Fruit fly (Drosophila melanogaster) Kc167 (cell line): ENCODE data around the gene CG33795.

Source experiments
- h ChIP-seq: fragments of >200 bp; optimal IDR thresholded peaks from 3 replicates; lab custom pipeline; 2018; ENCODE audit warnings: missing external identifiers
- insv ChIP-seq: fragments of >200 bp; optimal IDR thresholded peaks from 3 replicates; lab custom pipeline; 2018; ENCODE audit warnings: missing external identifiers
- psq ChIP-seq: fragments of >200 bp; optimal IDR thresholded peaks from 2 replicates; lab custom pipeline; 2017; ENCODE audit warnings: missing external identifiers

DNA sequence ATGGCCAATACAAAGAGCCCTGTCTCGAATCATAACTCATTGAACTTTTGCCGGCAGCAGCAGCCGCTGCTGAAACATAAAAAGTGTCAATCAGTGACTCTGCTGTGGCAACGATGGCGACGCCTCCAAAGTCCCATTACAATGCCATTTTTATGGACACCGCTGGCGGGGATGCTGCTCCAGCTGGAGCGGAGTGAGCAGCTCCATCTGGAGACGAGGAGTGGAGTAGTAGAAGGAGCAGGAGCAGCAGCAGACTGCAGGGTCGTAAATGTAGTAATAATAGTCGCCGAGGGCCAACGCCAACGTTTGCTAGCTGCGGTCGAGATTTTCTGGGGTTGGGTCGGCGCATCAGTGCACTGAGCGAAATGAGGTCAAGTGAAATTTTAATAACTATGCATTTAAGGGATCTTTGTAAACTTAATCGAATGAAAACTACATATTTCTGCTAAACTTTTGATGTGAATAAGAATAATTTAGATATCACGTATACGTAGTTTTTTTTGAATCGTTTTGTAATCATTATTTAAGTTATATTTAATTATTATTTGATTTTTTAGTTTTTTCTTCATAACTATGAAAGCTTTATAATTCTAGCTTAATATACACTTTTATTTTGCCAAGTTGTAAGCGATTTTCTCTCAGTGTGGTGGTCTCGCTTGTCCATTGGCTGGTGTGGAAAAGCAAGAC, 2.5 kb downstream of the CG33795 start:
- TF ChIP-seq h (no peak), insv (lab: Kevin White, UChicago) (no peak), psq (lab: Kevin White, UChicago) (no peak)
